Worm (Caenorhabditis elegans) whole organism, L1 larva: Measurements from ENCODE around the gene C50E3.11.

Experiments
- C16A3.4 ChIP-seq: fragments of 150-350 bp; optimal IDR thresholded peaks from 2 replicates; lab custom pipeline; 2014; ENCODE audit warnings: missing biosample characterization, missing genetic modification characterization
- Y116A8C.19 ChIP-seq: sonication (generic microtip); optimal IDR thresholded peaks from 2 replicates; lab custom pipeline; 2016; ENCODE audit warnings: missing compliant biosample characterization, missing genetic modification characterization, borderline replicate concordance
- blmp-1 ChIP-seq: fragments of 150-350 bp; optimal IDR thresholded peaks from 2 replicates; lab custom pipeline; 2014; ENCODE audit warnings: missing biosample characterization, missing genetic modification characterization
- ceh-8 ChIP-seq: fragments of 200-800 bp; sonication (Bioruptor generic); optimal IDR thresholded peaks from 2 replicates; lab custom pipeline; 2018; ENCODE audit warnings: mild to moderate bottlenecking, missing genetic modification characterization, moderate library complexity, missing compliant biosample characterization
- ceh-88 ChIP-seq: fragments of 200-800 bp; sonication (Bioruptor generic); IDR thresholded peaks from 2 replicates; pipeline ENCODE4 v1.3.6; 2022; ENCODE audit warnings: missing genetic modification characterization, missing compliant biosample characterization
- ceh-90 ChIP-seq: sonication (generic microtip); optimal IDR thresholded peaks from 2 replicates; lab custom pipeline; 2016; ENCODE audit warnings: missing genetic modification characterization, missing compliant biosample characterization
- ces-1 ChIP-seq: fragments of 150-350 bp; optimal IDR thresholded peaks from 2 replicates; lab custom pipeline; 2014; ENCODE audit warnings: missing biosample characterization, missing genetic modification reagents, missing genetic modification characterization
- efl-3 ChIP-seq: fragments of 200-800 bp; sonication (Bioruptor generic); optimal IDR thresholded peaks from 2 replicates; lab custom pipeline; 2018; ENCODE audit warnings: mild to moderate bottlenecking, missing genetic modification characterization, missing compliant biosample characterization
- elt-2 ChIP-seq: sonication (generic microtip); optimal IDR thresholded peaks from 2 replicates; lab custom pipeline; 2016; ENCODE audit warnings: missing genetic modification characterization, mild to moderate bottlenecking, inconsistent platforms, missing compliant biosample characterization, missing genetic modification reagents
- ets-5 ChIP-seq: fragments of 200-800 bp; sonication (Bioruptor generic); IDR thresholded peaks from 2 replicates; pipeline ENCODE4 v1.3.6; 2022; ENCODE audit warnings: missing genetic modification characterization, missing compliant biosample characterization
- fkh-8 ChIP-seq: sonication (generic microtip); optimal IDR thresholded peaks from 2 replicates; lab custom pipeline; 2016; ENCODE audit warnings: mild to moderate bottlenecking, missing genetic modification characterization, missing compliant biosample characterization
- grh-1 ChIP-seq: fragments of 200-800 bp; sonication (Bioruptor generic); IDR thresholded peaks from 2 replicates; pipeline ENCODE4 v1.3.6; 2022; ENCODE audit warnings: missing genetic modification reagents, missing genetic modification characterization, missing compliant biosample characterization
- hlh-17 ChIP-seq: fragments of 200-800 bp; sonication (Bioruptor generic); optimal IDR thresholded peaks from 2 replicates; lab custom pipeline; 2018; ENCODE audit warnings: missing genetic modification characterization, mild to moderate bottlenecking, missing compliant biosample characterization, moderate library complexity, borderline replicate concordance
- hlh-4 ChIP-seq: sonication (generic microtip); optimal IDR thresholded peaks from 2 replicates; lab custom pipeline; 2016; ENCODE audit warnings: mild to moderate bottlenecking, missing genetic modification characterization, missing compliant biosample characterization
- irx-1 ChIP-seq: sonication (generic microtip); optimal IDR thresholded peaks from 2 replicates; lab custom pipeline; 2016; ENCODE audit warnings: missing genetic modification characterization, missing compliant biosample characterization
- jun-1 ChIP-seq: fragments of 150-350 bp; optimal IDR thresholded peaks from 2 replicates; lab custom pipeline; 2014; ENCODE audit warnings: missing biosample characterization, missing genetic modification reagents, missing genetic modification characterization
- lin-13 ChIP-seq: fragments of 150-350 bp; optimal IDR thresholded peaks from 2 replicates; lab custom pipeline; 2014; ENCODE audit warnings: missing biosample characterization, missing genetic modification reagents, missing genetic modification characterization
- lin-35 ChIP-seq, 2 experiments: fragments of 150-350 bp; optimal IDR thresholded peaks; 2 replicates each; lab custom pipeline; 2014; ENCODE audit warnings: missing biosample characterization in 2 of 2, missing genetic modification characterization in 2 of 2, missing genetic modification reagents in 2 of 2
- lsy-2 ChIP-seq, 2 experiments: fragments of 150-350 bp; optimal IDR thresholded peaks; 2 replicates each; lab custom pipeline; 2014; ENCODE audit warnings: missing biosample characterization in 2 of 2, missing genetic modification characterization in 2 of 2
- mab-9 ChIP-seq: fragments of 200-800 bp; sonication (Bioruptor generic); IDR thresholded peaks from 2 replicates; pipeline ENCODE4 v1.3.6; 2022; ENCODE audit warnings: missing genetic modification reagents, missing genetic modification characterization, missing compliant biosample characterization
- nhr-28 ChIP-seq: fragments of 150-350 bp; optimal IDR thresholded peaks from 2 replicates; lab custom pipeline; 2014; ENCODE audit warnings: missing biosample characterization, missing genetic modification characterization
- nhr-47 ChIP-seq: sonication (generic microtip); optimal IDR thresholded peaks from 2 replicates; lab custom pipeline; 2016; ENCODE audit warnings: mild to moderate bottlenecking, missing genetic modification characterization, moderate library complexity, missing compliant biosample characterization
- nhr-85 ChIP-seq: sonication (generic microtip); peaks from one replicate; lab custom pipeline; 2016; ENCODE audit warnings: missing genetic modification characterization, inconsistent platforms, missing compliant biosample characterization
- pag-3 ChIP-seq: sonication (generic microtip); optimal IDR thresholded peaks from 2 replicates; lab custom pipeline; 2017; ENCODE audit warnings: missing genetic modification characterization, mild to moderate bottlenecking, missing compliant biosample characterization, antibody characterized with exemption, borderline replicate concordance; ENCODE audit not compliant: insufficient read depth
- pax-3 ChIP-seq: fragments of 200-800 bp; sonication (Bioruptor generic); optimal IDR thresholded peaks from 2 replicates; lab custom pipeline; 2018; ENCODE audit warnings: mild to moderate bottlenecking, missing genetic modification characterization, moderate library complexity, missing compliant biosample characterization
- pqm-1 ChIP-seq: sonication (generic microtip); optimal IDR thresholded peaks from 3 replicates; lab custom pipeline; 2017; ENCODE audit warnings: missing biosample characterization, missing genetic modification characterization
- rnt-1 ChIP-seq: sonication (generic microtip); optimal IDR thresholded peaks from 2 replicates; lab custom pipeline; 2016; ENCODE audit warnings: mild to moderate bottlenecking, missing genetic modification characterization, moderate library complexity, missing compliant biosample characterization
- snu-23 ChIP-seq: sonication (generic microtip); optimal IDR thresholded peaks from 2 replicates; lab custom pipeline; 2016; ENCODE audit warnings: missing genetic modification characterization, missing compliant biosample characterization
- sox-4 ChIP-seq: sonication (generic microtip); optimal IDR thresholded peaks from 2 replicates; lab custom pipeline; 2016; ENCODE audit warnings: missing genetic modification characterization, missing compliant biosample characterization
- sptf-1 ChIP-seq: fragments of 150-350 bp; optimal IDR thresholded peaks from 2 replicates; lab custom pipeline; 2014; ENCODE audit warnings: missing biosample characterization, missing genetic modification characterization
- sup-37 ChIP-seq: fragments of 200-800 bp; sonication (Bioruptor generic); optimal IDR thresholded peaks from 2 replicates; lab custom pipeline; 2018; ENCODE audit warnings: mild to moderate bottlenecking, missing genetic modification characterization, missing compliant biosample characterization
- unc-62 ChIP-seq: fragments of 150-350 bp; optimal IDR thresholded peaks from 2 replicates; lab custom pipeline; 2014; ENCODE audit warnings: missing biosample characterization, missing genetic modification reagents, missing genetic modification characterization
- unc-86 ChIP-seq: sonication (generic microtip); optimal IDR thresholded peaks from 2 replicates; lab custom pipeline; 2016; ENCODE audit warnings: missing genetic modification characterization, missing compliant biosample characterization
- vab-15 ChIP-seq: sonication (generic microtip); optimal IDR thresholded peaks from 2 replicates; lab custom pipeline; 2017; ENCODE audit warnings: missing genotype, mild to moderate bottlenecking, missing genetic modification characterization, missing compliant biosample characterization
- ztf-11 ChIP-seq, 2 experiments: sonication (generic microtip); optimal IDR thresholded peaks; 2 replicates each; lab custom pipeline; 2016 to 2017; ENCODE audit warnings: missing genetic modification characterization in 2 of 2, missing biosample characterization in 1 of 2, missing compliant biosample characterization in 1 of 2

Gene C50E3.11

DNA sequence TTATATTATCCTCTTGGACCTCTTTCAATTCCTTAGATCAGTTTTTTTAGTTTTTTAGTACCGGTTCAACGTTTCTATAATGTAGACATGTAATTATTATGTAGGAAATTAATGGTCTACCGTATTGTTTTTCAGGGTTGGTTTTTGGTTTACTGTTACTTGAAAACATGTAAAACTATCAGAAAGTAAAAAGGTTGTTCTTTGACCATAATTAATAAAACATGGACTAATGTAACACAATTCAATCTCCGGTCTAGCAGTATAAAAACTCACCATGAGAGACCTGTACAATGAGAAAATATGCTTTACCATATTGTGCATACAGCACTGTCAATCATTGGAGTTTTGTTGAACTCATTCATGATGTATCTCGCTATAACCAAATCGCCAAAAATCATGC lies 32.2 kb upstream of the C50E3.11 start, which contains the start of gene srd-29:
srd-29 (plus strand) TSS at position 301 of the 400 bp plus-strand sequence.
- TF ChIP-seq jun-1 (tag; lab: Kevin White, UChicago) (no peak), snu-23 (no peak), blmp-1 (no peak), sox-4 (tag; lab: Kevin White, UChicago) (no peak), nhr-85 (tag; lab: Kevin White, UChicago) (no peak), nhr-47 (no peak), ceh-8 (GFP tag; lab: Kevin White, UChicago) (no peak), pag-3 (tag; lab: Kevin White, UChicago) (no peak), vab-15 (tag; lab: Kevin White, UChicago) (no peak), ets-5 (GFP tag; lab: Robert Waterston, UW) (no peak), pax-3 (tag; lab: Kevin White, UChicago) (no peak), lin-13 (GFP tag; lab: Kevin White, UChicago) (no peak), ces-1 (GFP tag; lab: Kevin White, UChicago) (no peak), efl-3 (GFP tag; lab: Kevin White, UChicago) (no peak), fkh-8 (no peak), pqm-1 (no peak)

DNA sequence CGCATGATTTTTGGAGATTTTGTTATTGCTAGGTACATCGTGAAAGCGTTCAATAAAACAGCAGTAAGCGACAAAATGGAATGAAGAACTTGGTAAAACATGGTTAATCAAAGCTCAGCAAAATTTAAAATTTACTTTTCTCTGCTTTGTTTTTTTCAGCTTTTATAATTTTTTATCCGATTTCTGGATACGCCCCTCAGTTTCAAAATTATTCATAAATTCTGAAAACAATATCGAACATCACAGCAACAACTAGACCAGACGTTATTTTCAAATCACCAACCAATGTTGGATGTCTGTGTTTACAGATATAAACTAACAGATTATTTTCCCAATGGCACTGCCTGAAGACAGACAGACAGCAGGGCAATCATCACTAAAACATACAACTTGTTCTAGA lies 31.4 kb upstream of the C50E3.11 start, which contains the start of gene srd-31:
srd-31 (minus strand) TSS at position 101 of the 400 bp plus-strand sequence.
- TF ChIP-seq C16A3.4 (no peak), irx-1 (tag; lab: Kevin White, UChicago) (no peak), rnt-1 (tag; lab: Kevin White, UChicago) (no peak), ceh-90 (no peak), mab-9 (GFP tag; lab: Robert Waterston, UW) (no peak), nhr-28 (tag; lab: Kevin White, UChicago) (no peak), lsy-2 (tag; optimal IDR thresholded peaks at IDR 0.05; lab: Kevin White, UChicago) (no peak), pag-3 (tag; lab: Kevin White, UChicago) (no peak), Y116A8C.19 (no peak), unc-62 (GFP tag; lab: Kevin White, UChicago) (no peak), elt-2 (no peak)

ce11 chrV:7631732-7632131 lies 28.4 kb upstream of the C50E3.11 start, which contains the start of gene srd-25:
srd-25 (plus strand) TSS chrV:7632032.
- TF ChIP-seq unc-86 (tag; lab: Kevin White, UChicago) (no peak), sptf-1 (tag; lab: Kevin White, UChicago) (no peak), ets-5 (GFP tag; lab: Robert Waterston, UW) (no peak), hlh-17 (GFP tag; lab: Kevin White, UChicago) (no peak), sup-37 (no peak), hlh-4 (no peak), nhr-47 (no peak), lsy-2 (tag; optimal IDR thresholded peaks at IDR 0.05; lab: Kevin White, UChicago) (no peak), rnt-1 (tag; lab: Kevin White, UChicago) (no peak)

DNA sequence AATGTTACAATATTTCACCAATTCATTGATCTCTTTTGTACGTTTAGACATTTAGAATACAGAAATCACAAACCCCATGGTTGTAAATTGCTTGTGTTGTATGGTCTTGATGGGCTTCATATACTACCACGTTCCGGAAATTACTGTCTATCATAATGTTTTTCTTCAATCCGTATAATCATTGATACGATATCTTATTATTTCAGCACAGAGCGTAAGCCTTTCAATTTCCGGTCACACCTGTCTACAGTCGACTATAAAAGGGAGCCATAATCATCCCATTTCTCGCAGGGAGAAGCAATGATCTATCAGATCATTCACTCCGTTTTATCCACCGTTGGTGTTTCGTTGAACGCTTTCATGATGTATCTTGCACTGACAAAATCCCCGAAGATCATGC lies 26.2 kb upstream of the C50E3.11 start, which contains the start of gene srd-30:
srd-30 (plus strand) TSS at position 301 of the 400 bp plus-strand sequence.
- no peak for TF ChIP-seq ceh-88
- no peak for TF ChIP-seq pag-3 (tag; lab: Kevin White, UChicago)

DNA sequence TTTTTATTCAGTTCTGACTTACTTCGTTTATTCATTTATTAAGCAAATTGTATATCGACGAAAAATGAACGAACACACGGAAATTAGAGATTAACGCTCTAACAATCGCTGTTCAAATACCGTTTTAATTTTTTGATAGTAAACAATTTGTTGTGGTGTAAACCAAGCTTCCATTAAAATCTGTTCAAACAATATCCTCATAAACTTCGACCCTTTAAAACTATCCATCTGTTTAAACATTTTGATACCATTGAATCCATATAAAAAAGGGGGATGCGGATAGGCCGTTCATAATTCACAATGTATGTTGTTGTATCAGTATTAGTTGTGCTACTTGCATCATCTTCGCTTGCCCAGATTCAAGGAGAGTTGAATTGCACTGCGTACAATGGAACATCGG lies 23.3 kb upstream of the C50E3.11 start, which contains the start of gene F07C4.6:
F07C4.6 (plus strand) TSS at position 301 of the 400 bp plus-strand sequence.
- TF ChIP-seq ces-1 (GFP tag; lab: Kevin White, UChicago) (no peak), grh-1 (no peak), lin-35 (GFP tag; optimal IDR thresholded peaks at IDR 0.05; lab: Kevin White, UChicago) (no peak), elt-2 (no peak), ztf-11 (tag; optimal IDR thresholded peaks at IDR 0.05; lab: Kevin White, UChicago) (no peak), rnt-1 (tag; lab: Kevin White, UChicago) (no peak)
